Worm (Caenorhabditis elegans): ENCODE data around the gene cyc-2.1.

DNA sequence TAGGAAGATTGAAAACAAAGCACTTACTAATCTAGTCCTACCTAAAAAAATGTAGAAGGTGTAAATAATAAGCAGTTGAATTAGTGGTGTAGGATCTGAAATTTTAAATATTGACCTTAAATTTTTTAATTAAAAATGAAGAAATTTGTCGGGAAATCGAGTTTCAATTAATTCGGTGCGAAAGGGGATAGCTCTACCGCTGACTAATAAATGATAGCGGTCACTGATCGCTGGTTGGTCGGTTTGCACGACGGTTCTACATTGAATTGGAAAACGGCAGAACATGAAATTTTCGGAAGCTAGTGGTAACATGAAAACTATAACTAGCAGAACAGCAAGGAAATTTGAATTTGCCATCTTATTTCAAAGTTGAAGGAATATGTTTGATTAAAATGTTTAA is 31.3 kb upstream of the cyc-2.1 start, which contains the start of gene set-15:
- TF ChIP-seq egl-27 (tag; optimal IDR thresholded peaks at IDR 0.05) = no peak
- TF ChIP-seq mep-1 (tag; optimal IDR thresholded peaks at IDR 0.05) = no peak
- TF ChIP-seq ceh-90 (tag; optimal IDR thresholded peaks at IDR 0.05) = no peak
- no peak for TF ChIP-seq unc-86 (tag; optimal IDR thresholded peaks at IDR 0.05)
- TF ChIP-seq fkh-8 (tag; optimal IDR thresholded peaks at IDR 0.05) = no peak
- TF ChIP-seq blmp-1 (tag; optimal IDR thresholded peaks at IDR 0.05) = no peak
- no peak for TF ChIP-seq ztf-11 (tag; optimal IDR thresholded peaks at IDR 0.05)
- TF ChIP-seq nhr-237 (tag; optimal IDR thresholded peaks at IDR 0.05) = no peak
- no peak for TF ChIP-seq efl-3 (GFP tag; optimal IDR thresholded peaks at IDR 0.05)

Measured in whole organism, L1 larva.